Fruit fly (Drosophila melanogaster): Measurements from ENCODE around the gene Pgk.
A peak's percentile ranks its signal among the peaks of the same experiment; 100 is the strongest.

Pgk gene

dm6 chr2L:2754437-2755322, 1.8 kb upstream of the Pgk start (continued):
- TF ChIP-seq CG11456 (GFP tag; IDR thresholded peaks at IDR 0.05) (no peak), CG3281 (GFP tag; optimal IDR thresholded peaks at IDR 0.05) (peak; percentile 92), CG14667 (GFP tag; IDR thresholded peaks at IDR 0.05) (no peak), CkIIα-i1 (GFP tag; IDR thresholded peaks at IDR 0.05) (no peak), CG12391 (tag; optimal IDR thresholded peaks at IDR 0.05) (peak; percentile 86), CG18599 (GFP tag; optimal IDR thresholded peaks at IDR 0.05) (peak; percentile 92), CG8924 (tag; optimal IDR thresholded peaks at IDR 0.05) (peak; percentile 88), CG6254 (GFP tag; optimal IDR thresholded peaks at IDR 0.05) (peak; percentile 89), lov (optimal IDR thresholded peaks at IDR 0.05) (no peak), lov (GFP tag; IDR thresholded peaks at IDR 0.05) (no peak), YL-1 (GFP tag; optimal IDR thresholded peaks at IDR 0.05) (peak; percentile 76), CG17328 (GFP tag; IDR thresholded peaks at IDR 0.05) (no peak), Bdp1 (GFP tag; optimal IDR thresholded peaks at IDR 0.05) (peak; percentile 20), CG32532 (GFP tag; IDR thresholded peaks at IDR 0.05) (no peak), Neu2 (GFP tag; optimal IDR thresholded peaks at IDR 0.05; ENCODE audit: borderline replicate concordance) (peak; percentile 29), CG15269 (tag; optimal IDR thresholded peaks at IDR 0.05) (peak; percentile 80), sens (GFP tag) (peak; percentile 94), Dek (tag; optimal IDR thresholded peaks at IDR 0.05) (peak; percentile 86), zen2 (GFP tag; IDR thresholded peaks at IDR 0.05; ENCODE audit: partially characterized antibody) (no peak), Kr (GFP tag; optimal IDR thresholded peaks at IDR 0.05) (no peak), Atf6 (GFP tag; IDR thresholded peaks at IDR 0.05) (no peak), ase (GFP tag; IDR thresholded peaks at IDR 0.05) (no peak), CG12236 (GFP tag; optimal IDR thresholded peaks at IDR 0.05) (peak; percentile 81), Blimp-1 (GFP tag; optimal IDR thresholded peaks at IDR 0.05) (peak; percentile 85), CG17568 (GFP tag; optimal IDR thresholded peaks at IDR 0.05) (peak; percentile 85), CG14014 (GFP tag; IDR thresholded peaks at IDR 0.05) (no peak), CTCF (GFP tag; optimal IDR thresholded peaks at IDR 0.05) (peak; percentile 41), E2f1 (GFP tag; IDR thresholded peaks at IDR 0.05) (no peak), E2f2 (GFP tag; IDR thresholded peaks at IDR 0.05) (no peak), CoRest (tag; optimal IDR thresholded peaks at IDR 0.05) (peak; percentile 85), CG17186 (GFP tag; optimal IDR thresholded peaks at IDR 0.05) (peak; percentile 36), CG43689 (GFP tag; IDR thresholded peaks at IDR 0.05) (no peak), her (GFP tag; optimal IDR thresholded peaks at IDR 0.05) (peak; percentile 74), hkb (optimal IDR thresholded peaks at IDR 0.05) (no peak), hkb (GFP tag; IDR thresholded peaks at IDR 0.05) (no peak), Nf-YC (tag; optimal IDR thresholded peaks at IDR 0.05) (peak; percentile 58), Lim3 (GFP tag; IDR thresholded peaks at IDR 0.05) (no peak), vvl (GFP tag; IDR thresholded peaks at IDR 0.05) (no peak), caup (GFP tag; optimal IDR thresholded peaks at IDR 0.05; ENCODE audit: severe bottlenecking) (peak; percentile 86), CG4424 (GFP tag; optimal IDR thresholded peaks at IDR 0.05) (peak; percentile 79), lab (GFP tag; optimal IDR thresholded peaks at IDR 0.05) (peak; percentile 90), CG3407 (GFP tag; optimal IDR thresholded peaks at IDR 0.05) (peak; percentile 84), CG10431 (GFP tag; optimal IDR thresholded peaks at IDR 0.05) (peak; percentile 89), nom (GFP tag; optimal IDR thresholded peaks at IDR 0.05) (peak; percentile 81), CG3847 (GFP tag; IDR thresholded peaks at IDR 0.05) (no peak), sima (GFP tag; optimal IDR thresholded peaks at IDR 0.05) (peak; percentile 75), H15 (GFP tag; IDR thresholded peaks at IDR 0.05) (no peak), CG17361 (GFP tag; IDR thresholded peaks at IDR 0.05) (no peak), CG12155 (GFP tag; optimal IDR thresholded peaks at IDR 0.05) (peak; percentile 62), Dbx (GFP tag; IDR thresholded peaks at IDR 0.05) (no peak)
